ENCODE assay signal across 6 worm cellular contexts in the genomic region with DNA sequence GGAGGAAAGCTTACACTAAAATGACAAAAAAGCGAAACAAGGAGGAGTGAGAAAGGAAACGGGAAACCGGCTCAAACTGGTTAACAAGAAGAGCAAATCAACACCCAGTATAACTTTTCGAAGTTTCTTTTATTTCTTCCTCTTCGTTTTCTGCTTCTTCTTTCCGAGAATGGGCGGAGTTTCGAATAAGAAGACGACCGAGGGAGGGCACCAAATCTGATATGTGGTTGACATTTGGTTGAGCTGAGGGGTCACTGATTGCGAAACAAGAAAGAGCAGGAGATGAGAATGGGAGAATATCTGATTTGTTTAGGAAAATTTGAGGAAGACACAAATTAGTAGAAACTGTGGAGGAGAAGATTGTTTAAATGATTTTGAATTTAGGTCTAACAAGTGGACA.
TF ChIP-seq lines count a peak whose summit lies in the region.

No protein-coding gene starts in this region.

TF ChIP-seq in whole organism, L1 larva, 84 proteins besides CTCF, POLR2A, EP300 and RAD21:
- no peak for TF ChIP-seq hlh-4 (tag; optimal IDR thresholded peaks at IDR 0.05; lab: Kevin White, UChicago)
- TF ChIP-seq fkh-10 (GFP tag; optimal IDR thresholded peaks at IDR 0.05; lab: Kevin White, UChicago): peak; percentile 44
- peak; percentile 59 for TF ChIP-seq lin-14 (GFP tag; optimal IDR thresholded peaks at IDR 0.05; lab: Kevin White, UChicago)

TF ChIP-seq in whole organism, L2 larva, 48 proteins besides CTCF, POLR2A, EP300 and RAD21:
- TF ChIP-seq dmd-4 (tag; optimal IDR thresholded peaks at IDR 0.05; lab: Kevin White, UChicago) (no peak), mdl-1 (tag; optimal IDR thresholded peaks at IDR 0.05; lab: Kevin White, UChicago) (no peak), nhr-21 (tag; optimal IDR thresholded peaks at IDR 0.05; lab: Kevin White, UChicago) (no peak), ceh-82 (tag; optimal IDR thresholded peaks at IDR 0.05; lab: Kevin White, UChicago) (no peak), sem-4 (tag; optimal IDR thresholded peaks at IDR 0.05; lab: Kevin White, UChicago) (peak; percentile 37), nhr-25 (tag; optimal IDR thresholded peaks at IDR 0.05; lab: Kevin White, UChicago) (no peak), nhr-10 (tag; optimal IDR thresholded peaks at IDR 0.05; lab: Kevin White, UChicago) (no peak), zag-1 (tag; optimal IDR thresholded peaks at IDR 0.05; lab: Kevin White, UChicago) (peak; percentile 10), mab-5 (tag; optimal IDR thresholded peaks at IDR 0.05; lab: Kevin White, UChicago) (no peak), fos-1 (tag; optimal IDR thresholded peaks at IDR 0.05; lab: Kevin White, UChicago) (no peak)

TF ChIP-seq in whole organism, L3 larva, 47 proteins besides CTCF, POLR2A, EP300 and RAD21:
- TF ChIP-seq nfya-1 (tag; optimal IDR thresholded peaks at IDR 0.05; lab: Kevin White, UChicago; ENCODE audit: insufficient read depth) (peak; percentile 20), R02D3.7 (tag; optimal IDR thresholded peaks at IDR 0.05; lab: Kevin White, UChicago) (no peak)

TF ChIP-seq in whole organism, L4 larva, 104 proteins besides CTCF, POLR2A, EP300 and RAD21:
- TF ChIP-seq lsy-2 (tag; optimal IDR thresholded peaks at IDR 0.05; lab: Kevin White, UChicago) (peak in 1 of 2 experiments; percentile 8), ctbp-1 (GFP tag; IDR thresholded peaks at IDR 0.05; lab: Robert Waterston, UW) (0 out of 2 replicates have a peak, but pooled peaks have one; percentile 33), ztf-11 (tag; optimal IDR thresholded peaks at IDR 0.05; lab: Kevin White, UChicago) (no peak)

TF ChIP-seq in whole organism, late embryonic, 69 proteins besides CTCF, POLR2A, EP300 and RAD21:
- TF ChIP-seq ceh-6 (GFP tag; optimal IDR thresholded peaks at IDR 0.05; lab: Kevin White, UChicago) (no peak), unc-42 (tag; optimal IDR thresholded peaks at IDR 0.05; lab: Kevin White, UChicago) (peak; percentile 55)

TF ChIP-seq in whole organism, mixed stage, embryonic, 35 proteins besides CTCF, POLR2A, EP300 and RAD21:
- no peak for TF ChIP-seq unc-39 (tag; optimal IDR thresholded peaks at IDR 0.05; lab: Kevin White, UChicago)
- TF ChIP-seq ces-1 (GFP tag; optimal IDR thresholded peaks at IDR 0.05; lab: Kevin White, UChicago): peak; percentile 52
- no peak for TF ChIP-seq blmp-1 (tag; optimal IDR thresholded peaks at IDR 0.05; lab: Kevin White, UChicago)
- no peak for TF ChIP-seq tbx-8 (GFP tag; optimal IDR thresholded peaks at IDR 0.05; lab: Kevin White, UChicago)
- no peak for TF ChIP-seq mab-5 (tag; optimal IDR thresholded peaks at IDR 0.05; lab: Kevin White, UChicago)
- TF ChIP-seq unc-62 (GFP tag; optimal IDR thresholded peaks at IDR 0.05; lab: Kevin White, UChicago): no peak
- TF ChIP-seq nhr-12 (tag; optimal IDR thresholded peaks at IDR 0.05; lab: Kevin White, UChicago): no peak
- no peak for TF ChIP-seq mep-1 (tag; optimal IDR thresholded peaks at IDR 0.05; lab: Kevin White, UChicago)
